Fruit fly (Drosophila melanogaster) whole organism, prepupa: ENCODE data around the gene CG46463.

Experiments
- Blimp-1 ChIP-seq: fragments of 200-800 bp; sonication (Bioruptor generic); optimal IDR thresholded peaks from 3 replicates; lab custom pipeline; 2017; ENCODE audit warnings: missing biosample characterization, missing genetic modification characterization, mild to moderate bottlenecking, moderate library complexity, missing genetic modification reagents
- CG10631 ChIP-seq: fragments of 200-800 bp; sonication (Bioruptor generic); optimal IDR thresholded peaks from 2 replicates; lab custom pipeline; 2016; ENCODE audit warnings: missing biosample characterization, missing genetic modification characterization
- CG10669 ChIP-seq: fragments of 200-800 bp; sonication (Bioruptor generic); optimal IDR thresholded peaks from 3 replicates; lab custom pipeline; 2018; ENCODE audit warnings: missing biosample characterization, mild to moderate bottlenecking, missing genetic modification characterization, moderate library complexity
- CG11294 ChIP-seq: fragments of 200-800 bp; sonication (Bioruptor generic); IDR thresholded peaks from 2 replicates; pipeline ENCODE4 v1.3.6; 2022; ENCODE audit warnings: missing biosample characterization, missing genetic modification characterization
- CG11762 ChIP-seq: fragments of 200-800 bp; sonication (Bioruptor generic); optimal IDR thresholded peaks from 3 replicates; lab custom pipeline; 2016; ENCODE audit warnings: missing biosample characterization, missing genetic modification characterization; ENCODE audit not compliant: insufficient read depth
- CG11902 ChIP-seq: fragments of 200-800 bp; sonication (Bioruptor generic); optimal IDR thresholded peaks from 3 replicates; lab custom pipeline; 2016; ENCODE audit warnings: missing biosample characterization, missing genetic modification characterization
- CG1621 ChIP-seq: fragments of 200-800 bp; sonication (Bioruptor generic); optimal IDR thresholded peaks from 3 replicates; lab custom pipeline; 2018; ENCODE audit warnings: missing biosample characterization, mild to moderate bottlenecking, missing genetic modification characterization
- CG31627 ChIP-seq: fragments of 200-800 bp; sonication (Bioruptor generic); optimal IDR thresholded peaks from 3 replicates; lab custom pipeline; 2016; ENCODE audit warnings: missing biosample characterization, missing genetic modification characterization
- CG32006 ChIP-seq: fragments of 200-800 bp; sonication (Bioruptor generic); optimal IDR thresholded peaks from 3 replicates; lab custom pipeline; 2017; ENCODE audit warnings: missing biosample characterization, mild to moderate bottlenecking, missing genetic modification characterization
- CG34406 ChIP-seq: fragments of 200-800 bp; sonication (Bioruptor generic); optimal IDR thresholded peaks from 3 replicates; lab custom pipeline; 2016; ENCODE audit warnings: missing biosample characterization, missing genetic modification characterization
- CG4318 ChIP-seq: fragments of 200-800 bp; sonication (Bioruptor generic); optimal IDR thresholded peaks from 3 replicates; lab custom pipeline; 2017; ENCODE audit warnings: missing biosample characterization, mild to moderate bottlenecking, missing genetic modification characterization
- CG6163 ChIP-seq: fragments of 200-800 bp; sonication (Bioruptor generic); IDR thresholded peaks from 3 replicates; pipeline ENCODE4 v1.3.6; 2022; ENCODE audit warnings: missing biosample characterization, missing genetic modification characterization
- CG6276 ChIP-seq: fragments of 200-800 bp; sonication (Bioruptor generic); optimal IDR thresholded peaks from 2 replicates; lab custom pipeline; 2017; ENCODE audit warnings: missing biosample characterization, mild to moderate bottlenecking, missing genetic modification characterization
- CG6792 ChIP-seq: fragments of 200-800 bp; sonication (Bioruptor generic); optimal IDR thresholded peaks from 3 replicates; lab custom pipeline; 2016; ENCODE audit warnings: missing biosample characterization, missing genetic modification characterization
- CG6808 ChIP-seq: fragments of 200-800 bp; sonication (Bioruptor generic); optimal IDR thresholded peaks from 3 replicates; lab custom pipeline; 2017; ENCODE audit warnings: missing biosample characterization, missing genetic modification characterization, mild to moderate bottlenecking, moderate library complexity, missing genetic modification reagents
- CG8319 ChIP-seq: fragments of 200-800 bp; sonication (Bioruptor generic); optimal IDR thresholded peaks from 3 replicates; lab custom pipeline; 2016; ENCODE audit warnings: missing biosample characterization, missing genetic modification characterization
- CG8632 ChIP-seq: fragments of 200-800 bp; sonication (Bioruptor generic); optimal IDR thresholded peaks from 3 replicates; lab custom pipeline; 2016; ENCODE audit warnings: missing biosample characterization, missing genetic modification characterization
- Eip75B ChIP-seq: fragments of 200-800 bp; sonication (Bioruptor generic); optimal IDR thresholded peaks from 3 replicates; lab custom pipeline; 2016; ENCODE audit warnings: missing biosample characterization, missing genetic modification characterization
- Eip78C ChIP-seq: fragments of 200-800 bp; sonication (Bioruptor generic); peaks from one replicate; lab custom pipeline; 2016; ENCODE audit warnings: missing biosample characterization, missing genetic modification characterization
- Ets21C ChIP-seq: fragments of 200-800 bp; sonication (Bioruptor generic); optimal IDR thresholded peaks from 3 replicates; lab custom pipeline; 2016; ENCODE audit warnings: missing biosample characterization, missing genetic modification characterization
- Ets96B ChIP-seq: fragments of 200-800 bp; optimal IDR thresholded peaks from 2 replicates; lab custom pipeline; 2019; ENCODE audit warnings: missing biosample characterization, mild to moderate bottlenecking, missing genetic modification characterization, moderate library complexity
- Gug ChIP-seq: fragments of 200-800 bp; sonication (Bioruptor generic); IDR thresholded peaks from 2 replicates; pipeline ENCODE4 v1.3.6; 2022; ENCODE audit warnings: missing biosample characterization, missing genetic modification characterization
- Hr38 ChIP-seq: sonication (Bioruptor generic); optimal IDR thresholded peaks from 2 replicates; lab custom pipeline; 2016; ENCODE audit warnings: missing biosample characterization, missing genetic modification characterization
- Hr39 ChIP-seq: fragments of 200-800 bp; sonication (Bioruptor generic); optimal IDR thresholded peaks from 2 replicates; lab custom pipeline; 2016; ENCODE audit warnings: missing biosample characterization, missing genetic modification characterization
- Hr4 ChIP-seq: fragments of 200-800 bp; sonication (Bioruptor generic); optimal IDR thresholded peaks from 3 replicates; lab custom pipeline; 2016; ENCODE audit warnings: missing biosample characterization, missing genetic modification characterization
- Met ChIP-seq: fragments of 200-800 bp; sonication (Bioruptor generic); optimal IDR thresholded peaks from 3 replicates; lab custom pipeline; 2016; ENCODE audit warnings: missing biosample characterization, missing genetic modification characterization
- OdsH ChIP-seq: fragments of 200-800 bp; sonication (Bioruptor generic); optimal IDR thresholded peaks from 3 replicates; lab custom pipeline; 2016; ENCODE audit warnings: missing biosample characterization, missing genetic modification characterization
- Smox ChIP-seq: fragments of 200-800 bp; sonication (Bioruptor generic); optimal IDR thresholded peaks from 3 replicates; lab custom pipeline; 2016; ENCODE audit warnings: missing biosample characterization, missing genetic modification characterization
- Sox14 ChIP-seq: fragments of 200-800 bp; sonication (Bioruptor generic); optimal IDR thresholded peaks from 3 replicates; lab custom pipeline; 2016; ENCODE audit warnings: missing biosample characterization, missing genetic modification characterization
- Sox15 ChIP-seq: fragments of 200-800 bp; sonication (Bioruptor generic); optimal IDR thresholded peaks from 3 replicates; lab custom pipeline; 2016; ENCODE audit warnings: missing biosample characterization, missing genetic modification characterization
- acj6 ChIP-seq: fragments of 200-800 bp; sonication (Bioruptor generic); optimal IDR thresholded peaks from 3 replicates; lab custom pipeline; 2016; ENCODE audit warnings: missing biosample characterization, missing genetic modification characterization
- cyc ChIP-seq: fragments of 200-800 bp; sonication (Bioruptor generic); optimal IDR thresholded peaks from 3 replicates; lab custom pipeline; 2016; ENCODE audit warnings: missing biosample characterization, missing genetic modification characterization
- dac ChIP-seq: fragments of 200-800 bp; sonication (Bioruptor generic); optimal IDR thresholded peaks from 2 replicates; lab custom pipeline; 2017; ENCODE audit warnings: missing biosample characterization, mild to moderate bottlenecking, missing genetic modification characterization
- dsx ChIP-seq: fragments of 200-800 bp; optimal IDR thresholded peaks from 3 replicates; lab custom pipeline; 2019; ENCODE audit warnings: missing biosample characterization, mild to moderate bottlenecking, missing genetic modification characterization, moderate library complexity; ENCODE audit not compliant: poor library complexity, severe bottlenecking
- esn ChIP-seq: fragments of 200-800 bp; sonication (Bioruptor generic); optimal IDR thresholded peaks from 2 replicates; lab custom pipeline; 2016; ENCODE audit warnings: missing biosample characterization, mild to moderate bottlenecking, missing genetic modification characterization, moderate library complexity
- fkh ChIP-seq: fragments of 200-800 bp; sonication (Bioruptor generic); optimal IDR thresholded peaks from 3 replicates; lab custom pipeline; 2017; ENCODE audit warnings: missing biosample characterization, mild to moderate bottlenecking, missing genetic modification characterization, moderate library complexity
- lz ChIP-seq: fragments of 200-800 bp; sonication (Bioruptor generic); optimal IDR thresholded peaks from 3 replicates; lab custom pipeline; 2016; ENCODE audit warnings: missing biosample characterization, missing genetic modification characterization
- net ChIP-seq: fragments of 200-800 bp; sonication (Bioruptor generic); optimal IDR thresholded peaks from 3 replicates; lab custom pipeline; 2016; ENCODE audit warnings: missing biosample characterization, missing genetic modification characterization
- pdm3 ChIP-seq: fragments of 200-800 bp; sonication (Bioruptor generic); optimal IDR thresholded peaks from 3 replicates; lab custom pipeline; 2016; ENCODE audit warnings: missing biosample characterization, missing genetic modification characterization
- salr ChIP-seq, 2 experiments: fragments of 200-800 bp; sonication (Bioruptor generic); optimal IDR thresholded peaks; 3 replicates each; lab custom pipeline; 2016 to 2018; ENCODE audit warnings: missing biosample characterization in 2 of 2, missing genetic modification characterization in 2 of 2, mild to moderate bottlenecking in 1 of 2
- spab ChIP-seq: fragments of 200-800 bp; sonication (Bioruptor generic); optimal IDR thresholded peaks from 2 replicates; lab custom pipeline; 2017; ENCODE audit warnings: missing biosample characterization, mild to moderate bottlenecking, missing genetic modification characterization, missing genetic modification reagents
- ss ChIP-seq, 2 experiments: fragments of 200-800 bp; sonication (Bioruptor generic); optimal IDR thresholded peaks; 2 replicates in 1 of 2; 3 replicates in 1 of 2; lab custom pipeline; 2017 to 2018; ENCODE audit warnings: mild to moderate bottlenecking in 2 of 2, missing biosample characterization in 2 of 2, missing genetic modification characterization in 2 of 2, moderate library complexity in 1 of 2
- svp ChIP-seq: fragments of 200-800 bp; sonication (Bioruptor generic); peaks from one replicate; lab custom pipeline; 2016; ENCODE audit warnings: missing biosample characterization, missing genetic modification characterization
- topi ChIP-seq: fragments of 200-800 bp; sonication (Bioruptor generic); optimal IDR thresholded peaks from 3 replicates; lab custom pipeline; 2016; ENCODE audit warnings: missing biosample characterization, missing genetic modification characterization
- vri ChIP-seq: fragments of 200-800 bp; sonication (Bioruptor generic); optimal IDR thresholded peaks from 3 replicates; lab custom pipeline; 2016; ENCODE audit warnings: missing biosample characterization, mild to moderate bottlenecking, missing genetic modification characterization

The CG46463 gene

dm6 chr3L:3444246-3444785 is 16.8 kb upstream of the CG46463 start (continued):
- peak; percentile 45 for TF ChIP-seq Gug (GFP tag; lab: Robert Waterston, UW)
- TF ChIP-seq CG4318 (GFP tag; lab: Kevin White, UChicago) = peak; percentile 24
- TF ChIP-seq Sox15 = no peak
- TF ChIP-seq CG6163 (GFP tag; lab: Robert Waterston, UW) = peak; percentile 49; the same call in 2 of the 3 replicates
- TF ChIP-seq CG34406 (GFP tag; lab: Kevin White, UChicago) = no peak
- no peak for TF ChIP-seq Ets21C (GFP tag; lab: Kevin White, UChicago)
- peak; percentile 43 for TF ChIP-seq pdm3 (GFP tag; lab: Kevin White, UChicago)
- no peak for TF ChIP-seq cyc
- peak; percentile 55 for TF ChIP-seq Eip75B
- TF ChIP-seq ss (GFP tag; optimal IDR thresholded peaks at IDR 0.05; lab: Kevin White, UChicago) = peak in 1 of 2 experiments; percentile 57
- TF ChIP-seq CG10669 (GFP tag; lab: Kevin White, UChicago) = peak; percentile 62
- peak; percentile 44 for TF ChIP-seq Sox14 (GFP tag; lab: Kevin White, UChicago)
- TF ChIP-seq CG1621 = peak; percentile 41
- no peak for TF ChIP-seq Met (GFP tag; lab: Kevin White, UChicago)
- peak; percentile 11 to 42 for TF ChIP-seq salr (GFP tag; optimal IDR thresholded peaks at IDR 0.05; lab: Kevin White, UChicago)
- peak; percentile 11 for TF ChIP-seq CG8632 (GFP tag; lab: Kevin White, UChicago)
- peak; percentile 31 for TF ChIP-seq CG6276 (GFP tag; lab: Kevin White, UChicago)
- TF ChIP-seq CG6808 (GFP tag; lab: Kevin White, UChicago) = peak; percentile 55
- TF ChIP-seq CG11294 = no peak
- peak; percentile 33 for TF ChIP-seq net (GFP tag; lab: Kevin White, UChicago)

dm6 chr3L:3447948-3448526 is 13.1 kb upstream of the CG46463 start:
- TF ChIP-seq esn (GFP tag; lab: Kevin White, UChicago) = no peak
- no peak for TF ChIP-seq spab (GFP tag; lab: Kevin White, UChicago)
- peak; percentile 2 for TF ChIP-seq vri (GFP tag; lab: Kevin White, UChicago)
- peak; percentile 56 for TF ChIP-seq svp (GFP tag; lab: Kevin White, UChicago)
- peak; percentile 42 for TF ChIP-seq Eip78C (GFP tag; lab: Kevin White, UChicago)
- TF ChIP-seq CG10669 (GFP tag; lab: Kevin White, UChicago) = no peak

dm6 chr3L:3449680-3450079 is 11.4 kb upstream of the CG46463 start:
- peak; percentile 58 for TF ChIP-seq Smox (GFP tag; lab: Kevin White, UChicago)
- peak; percentile 44 for TF ChIP-seq Hr4 (GFP tag; lab: Kevin White, UChicago)
- no peak for TF ChIP-seq CG6163 (GFP tag; lab: Robert Waterston, UW)
- TF ChIP-seq lz (GFP tag; lab: Kevin White, UChicago) = peak; percentile 59
- TF ChIP-seq Hr39 (GFP tag; lab: Kevin White, UChicago) = peak; percentile 73
- peak; percentile 67 for TF ChIP-seq Eip78C (GFP tag; lab: Kevin White, UChicago)
- no peak for TF ChIP-seq CG8319 (GFP tag; lab: Kevin White, UChicago)
- TF ChIP-seq CG10631 (GFP tag; lab: Kevin White, UChicago) = peak; percentile 11
- peak; percentile 11 for TF ChIP-seq vri (GFP tag; lab: Kevin White, UChicago)
- TF ChIP-seq Gug (GFP tag; lab: Robert Waterston, UW) = no peak
- TF ChIP-seq Hr38 (GFP tag; lab: Kevin White, UChicago) = no peak
- peak; percentile 42 for TF ChIP-seq acj6 (GFP tag; lab: Kevin White, UChicago)
- TF ChIP-seq dsx = no peak
- no peak for TF ChIP-seq CG10669 (GFP tag; lab: Kevin White, UChicago)
- TF ChIP-seq CG32006 (GFP tag; lab: Kevin White, UChicago) = peak; percentile 21
- TF ChIP-seq CG6792 (GFP tag; lab: Kevin White, UChicago) = peak; percentile 13
- TF ChIP-seq Sox14 (GFP tag; lab: Kevin White, UChicago) = peak; percentile 54
- TF ChIP-seq CG31627 (GFP tag; lab: Kevin White, UChicago) = peak; percentile 71
- no peak for TF ChIP-seq fkh (GFP tag; lab: Kevin White, UChicago)
- peak; percentile 67 for TF ChIP-seq Met (GFP tag; lab: Kevin White, UChicago)
- TF ChIP-seq CG11762 = no peak
- TF ChIP-seq CG1621 = no peak
- TF ChIP-seq OdsH (GFP tag; lab: Kevin White, UChicago) = peak; percentile 46
- no peak for TF ChIP-seq Blimp-1
- TF ChIP-seq CG4318 (GFP tag; lab: Kevin White, UChicago) = no peak
- no peak for TF ChIP-seq dac (GFP tag; lab: Kevin White, UChicago)
- TF ChIP-seq Ets96B (tag; lab: Kevin White, UChicago) = no peak
- TF ChIP-seq Ets21C (GFP tag; lab: Kevin White, UChicago) = peak; percentile 50
- TF ChIP-seq esn (GFP tag; lab: Kevin White, UChicago) = peak; percentile 70
- TF ChIP-seq CG11902 = no peak
- TF ChIP-seq topi = peak; percentile 11
